Fruit fly (Drosophila melanogaster) S2 (cell line): ENCODE data around the gene CG14624.

Source experiments
- CG8478 ChIP-seq: fragments of >200 bp; optimal IDR thresholded peaks from 2 replicates; lab custom pipeline; 2018
- CTCF ChIP-seq, 2 experiments: fragments of >200 bp; optimal IDR thresholded peaks; 2 replicates each; lab custom pipeline; 2018

Gene CG14624

DNA sequence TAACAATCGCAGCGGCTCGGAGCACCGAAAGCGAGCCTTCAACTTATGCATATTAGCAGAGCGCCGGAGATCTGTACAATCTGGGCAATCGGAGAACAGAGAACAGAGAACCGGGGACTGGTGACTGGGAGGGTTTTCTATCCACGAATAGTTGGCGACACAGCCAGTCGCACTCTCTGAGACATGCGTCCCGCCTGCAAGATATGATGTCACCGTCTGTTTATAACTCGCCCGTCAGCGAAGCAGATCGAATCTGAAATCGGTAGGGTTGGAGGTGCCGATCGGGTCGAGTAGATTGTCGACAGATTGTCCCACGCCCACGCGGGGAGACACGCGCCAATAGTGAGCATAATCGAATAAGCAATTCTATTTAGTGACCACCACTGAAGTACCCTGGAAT lies 35.5 kb downstream of the CG14624 start:
- TF ChIP-seq CTCF (optimal IDR thresholded peaks at IDR 0.05; lab: Kevin White, UChicago) (no peak), CG8478 (no peak)

DNA sequence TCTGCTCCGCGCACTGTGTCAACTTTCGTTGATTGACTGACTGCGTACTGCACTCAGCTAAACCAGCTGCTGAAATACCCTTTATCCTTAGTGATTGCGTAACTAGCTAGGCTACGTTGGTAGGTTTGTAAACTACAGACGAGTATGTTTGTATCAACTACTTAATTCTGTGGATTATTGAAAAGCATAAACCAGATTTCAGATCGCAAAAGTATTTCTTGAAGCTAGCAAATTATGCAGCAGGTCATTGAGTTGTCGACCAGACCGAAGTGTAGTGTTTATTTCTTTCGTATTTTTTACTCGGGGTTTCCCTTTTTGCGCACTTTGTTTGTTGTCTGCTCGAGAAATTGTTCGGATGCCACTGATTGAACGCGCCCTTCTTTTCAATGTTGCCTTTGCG lies 42.2 kb downstream of the CG14624 start:
- TF ChIP-seq CTCF (optimal IDR thresholded peaks at IDR 0.05; lab: Kevin White, UChicago) (no peak), CG8478 (no peak)

DNA sequence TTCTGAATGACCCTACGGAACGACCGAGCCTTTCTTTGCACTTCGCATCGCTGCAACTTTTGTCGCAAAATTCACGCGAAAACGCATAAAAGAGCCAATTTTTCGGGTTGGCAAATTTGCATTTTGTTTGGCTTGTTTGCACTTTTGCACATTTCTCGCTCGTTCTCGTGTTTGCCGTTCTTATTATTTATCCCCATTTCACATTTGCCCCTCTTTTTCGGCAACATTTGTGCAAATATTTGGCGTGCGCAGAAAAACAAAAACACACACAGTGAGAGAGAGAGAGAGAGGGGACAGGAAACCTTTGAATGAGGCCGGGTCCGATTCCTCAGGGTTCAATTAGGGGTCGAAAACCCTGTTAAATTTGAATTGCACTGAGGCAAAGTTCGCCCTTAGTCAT lies 43.1 kb downstream of the CG14624 start:
- TF ChIP-seq CTCF (optimal IDR thresholded peaks at IDR 0.05; lab: Kevin White, UChicago): no peak
- no peak for TF ChIP-seq CG8478

DNA sequence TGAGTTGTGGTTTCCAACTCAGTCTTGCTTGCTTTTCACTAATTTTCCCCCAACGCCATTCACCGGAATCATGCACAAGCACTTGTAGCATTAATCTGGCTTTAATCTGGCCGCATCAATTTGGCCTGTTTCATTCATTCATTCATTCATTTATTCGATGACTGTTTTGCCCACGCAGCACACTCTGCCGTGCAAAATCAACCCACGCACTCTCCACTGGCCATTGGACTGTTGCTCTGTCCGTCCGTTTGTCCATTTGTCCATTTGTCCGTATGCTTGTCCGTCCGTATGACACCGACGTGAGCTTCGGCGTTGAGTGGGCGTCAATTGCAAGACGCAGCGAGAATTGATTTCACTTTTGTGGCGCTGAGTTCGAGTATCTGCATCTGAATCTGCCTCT lies 43.6 kb downstream of the CG14624 start:
- TF ChIP-seq CTCF (optimal IDR thresholded peaks at IDR 0.05; lab: Kevin White, UChicago) (no peak), CG8478 (no peak)

DNA sequence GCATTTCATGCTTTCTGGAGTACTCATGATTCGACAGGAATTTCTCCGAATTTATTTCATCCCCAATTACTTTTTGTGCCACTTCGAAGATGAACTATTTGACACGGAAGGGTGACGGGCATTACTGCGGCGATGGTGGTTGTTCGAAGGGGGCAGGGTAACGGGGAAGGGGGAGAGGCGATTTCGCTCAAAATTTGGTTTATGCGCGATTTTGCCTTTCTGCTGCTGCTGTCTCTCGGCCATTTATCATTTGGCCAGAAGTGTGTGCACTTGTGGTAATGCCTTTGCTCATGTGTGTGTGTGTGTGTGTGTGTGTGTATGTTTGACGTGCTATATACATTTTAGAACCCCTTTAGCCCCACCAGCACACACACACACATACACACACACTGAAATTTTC lies 46.4 kb downstream of the CG14624 start:
- TF ChIP-seq CG8478 (no peak), CTCF (optimal IDR thresholded peaks at IDR 0.05; lab: Kevin White, UChicago) (no peak)

DNA sequence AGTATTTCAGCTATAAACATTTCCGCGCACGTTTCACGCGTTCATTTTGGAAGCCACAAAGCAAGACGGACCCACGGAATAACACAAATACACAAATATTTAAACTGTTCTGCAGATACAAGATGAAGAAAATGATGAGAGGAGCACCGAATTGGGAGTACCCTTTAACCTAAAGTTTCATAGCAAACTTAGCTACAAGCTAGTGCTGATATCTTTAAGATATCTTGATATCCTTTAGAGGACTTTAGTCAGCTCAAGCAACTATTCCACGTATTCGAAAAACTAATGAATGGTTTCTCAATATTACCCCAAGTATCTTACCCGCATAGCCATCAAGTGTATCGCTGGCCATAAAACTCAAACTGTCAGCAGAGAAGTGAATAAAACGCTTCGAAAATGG lies 49.6 kb downstream of the CG14624 start:
- TF ChIP-seq CTCF (optimal IDR thresholded peaks at IDR 0.05; lab: Kevin White, UChicago): no peak

DNA sequence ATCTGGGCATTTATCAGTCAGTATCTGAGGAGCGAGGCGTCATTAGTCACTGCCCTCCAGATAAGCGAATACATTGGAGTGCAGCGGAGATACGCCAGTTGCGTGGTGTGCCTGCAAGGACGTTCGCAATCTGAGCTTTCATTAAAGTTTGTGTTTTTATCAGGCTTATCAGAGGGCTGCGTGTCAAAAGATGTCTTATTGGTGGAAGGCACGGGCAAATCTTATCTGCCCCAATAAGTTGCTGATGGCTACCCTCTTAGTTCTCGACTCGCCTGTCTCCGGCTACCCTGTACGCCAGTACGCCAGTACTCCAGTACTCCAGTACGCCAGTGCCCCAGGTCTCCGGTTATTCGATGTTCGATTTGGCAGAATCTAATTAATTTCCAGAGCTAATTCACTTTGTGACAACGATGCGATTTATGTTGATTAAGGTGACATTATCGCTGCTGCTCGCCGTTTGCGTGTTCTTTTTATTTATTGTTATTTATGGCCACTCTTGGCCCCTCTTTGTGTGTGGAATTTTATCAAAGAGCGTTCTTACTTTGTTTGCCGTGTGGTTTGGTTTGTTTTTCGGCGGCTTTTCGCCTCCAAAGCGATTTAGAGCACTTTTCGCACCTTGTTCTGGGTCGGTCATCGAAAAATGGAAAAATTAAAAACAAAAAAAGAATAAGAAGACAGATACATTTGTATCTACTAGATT lies 50.4 kb downstream of the CG14624 start:
- TF ChIP-seq CTCF (optimal IDR thresholded peaks at IDR 0.05; lab: Kevin White, UChicago) (no peak), CG8478 (no peak)
